Worm (Caenorhabditis elegans) whole organism, young adult: ENCODE data around the gene R11E3.1.

Source experiments
- F39B2.1 ChIP-seq: fragments of 200-800 bp; sonication (Bioruptor generic); IDR thresholded peaks from 2 replicates; pipeline ENCODE4 v1.3.6; 2022; ENCODE audit warnings: missing genetic modification reagents, missing genetic modification characterization, missing compliant biosample characterization
- bed-1 ChIP-seq: fragments of 200-800 bp; sonication (Bioruptor generic); IDR thresholded peaks from 2 replicates; pipeline ENCODE4 v1.3.6; 2022; ENCODE audit warnings: missing genetic modification reagents, missing genetic modification characterization, missing compliant biosample characterization
- ets-4 ChIP-seq: fragments of 200-800 bp; sonication (Bioruptor generic); optimal IDR thresholded peaks from 2 replicates; lab custom pipeline; 2018; ENCODE audit warnings: mild to moderate bottlenecking, missing genetic modification characterization, missing compliant biosample characterization
- repo-1 ChIP-seq: sonication (generic microtip); optimal IDR thresholded peaks from 2 replicates; lab custom pipeline; 2017; ENCODE audit warnings: mild to moderate bottlenecking, missing genetic modification characterization, missing compliant biosample characterization
- sea-2 ChIP-seq: fragments of 200-800 bp; sonication (Bioruptor generic); IDR thresholded peaks from 2 replicates; pipeline ENCODE4 v1.3.6; 2022; ENCODE audit warnings: missing genetic modification characterization, missing compliant biosample characterization
- snpc-1.1 ChIP-seq: sonication (generic microtip); optimal IDR thresholded peaks from 2 replicates; lab custom pipeline; 2017; ENCODE audit warnings: missing genetic modification characterization, mild to moderate bottlenecking, missing compliant biosample characterization, antibody characterized with exemption, moderate library complexity, missing genotype, missing genetic modification reagents; ENCODE audit not compliant: insufficient read depth

- TF ChIP-seq snpc-1.1 (tag; lab: Kevin White, UChicago), result no peak
- TF ChIP-seq bed-1, result no peak
- no peak for TF ChIP-seq repo-1 (tag; lab: Kevin White, UChicago)
- TF ChIP-seq F39B2.1 (GFP tag; lab: Robert Waterston, UW), result no peak
- no peak for TF ChIP-seq sea-2 (GFP tag; lab: Robert Waterston, UW)
- TF ChIP-seq ets-4 (GFP tag; lab: Kevin White, UChicago), result no peak
Observed at ce11 chrIV:4780129-4780528, 9.4 kb upstream of the R11E3.1 start, which contains the start of gene set-15.
